Worm (Caenorhabditis elegans) whole organism, L1 larva: Measurements from ENCODE around the gene ZK1055.4.

Experiments used
- C04F5.9 ChIP-seq: sonication (generic microtip); optimal IDR thresholded peaks from 2 replicates; lab custom pipeline; 2016; ENCODE audit warnings: missing genetic modification characterization, missing compliant biosample characterization
- C16A3.4 ChIP-seq: fragments of 150-350 bp; optimal IDR thresholded peaks from 2 replicates; lab custom pipeline; 2014; ENCODE audit warnings: missing biosample characterization, missing genetic modification characterization
- F16B12.6 ChIP-seq: fragments of 150-350 bp; optimal IDR thresholded peaks from 2 replicates; lab custom pipeline; 2014; ENCODE audit warnings: missing biosample characterization, missing genetic modification characterization
- Y116A8C.19 ChIP-seq: sonication (generic microtip); optimal IDR thresholded peaks from 2 replicates; lab custom pipeline; 2016; ENCODE audit warnings: missing compliant biosample characterization, missing genetic modification characterization, borderline replicate concordance
- alr-1 ChIP-seq: fragments of 200-800 bp; sonication (Bioruptor generic); optimal IDR thresholded peaks from 2 replicates; lab custom pipeline; 2018; ENCODE audit warnings: borderline replicate concordance, mild to moderate bottlenecking, missing genetic modification characterization, missing compliant biosample characterization
- aly-2 ChIP-seq: fragments of 150-350 bp; optimal IDR thresholded peaks from 2 replicates; lab custom pipeline; 2014; ENCODE audit warnings: missing biosample characterization, missing genetic modification characterization
- ceh-8 ChIP-seq: fragments of 200-800 bp; sonication (Bioruptor generic); optimal IDR thresholded peaks from 2 replicates; lab custom pipeline; 2018; ENCODE audit warnings: mild to moderate bottlenecking, missing genetic modification characterization, moderate library complexity, missing compliant biosample characterization
- ceh-90 ChIP-seq: sonication (generic microtip); optimal IDR thresholded peaks from 2 replicates; lab custom pipeline; 2016; ENCODE audit warnings: missing genetic modification characterization, missing compliant biosample characterization
- dpl-1 ChIP-seq, 3 experiments: fragments of 150-350 bp in 2 of 3; sonication (generic microtip) in 1 of 3; optimal IDR thresholded peaks; 2 replicates each; lab custom pipeline; 2014 to 2017; ENCODE audit warnings: missing biosample characterization in 3 of 3, missing genetic modification characterization in 3 of 3, missing genetic modification reagents in 3 of 3
- efl-1 ChIP-seq, 4 experiments: fragments of 150-350 bp; optimal IDR thresholded peaks in 3 of 4; peaks in 1 of 4; 1 replicate in 1 of 4; 2 replicates in 3 of 4; lab custom pipeline; 2014; ENCODE audit warnings: missing biosample characterization in 2 of 4, missing genetic modification characterization in 2 of 4, missing genetic modification reagents in 2 of 4
- egl-13 ChIP-seq: sonication (generic microtip); optimal IDR thresholded peaks from 2 replicates; lab custom pipeline; 2016; ENCODE audit warnings: missing genotype, missing genetic modification reagents, missing genetic modification characterization, missing compliant biosample characterization
- egl-27 ChIP-seq, 2 experiments: fragments of 150-350 bp in 1 of 2; sonication (generic microtip); optimal IDR thresholded peaks; 3 replicates each; lab custom pipeline; 2017 to 2018; ENCODE audit warnings: missing biosample characterization in 2 of 2, missing genetic modification characterization in 2 of 2, missing genetic modification reagents in 2 of 2
- elt-3 ChIP-seq, 6 experiments: fragments of 150-350 bp in 1 of 6; sonication (generic microtip); optimal IDR thresholded peaks; 2 replicates each; lab custom pipeline; 2017 to 2018; ENCODE audit warnings: missing biosample characterization in 6 of 6, missing genetic modification characterization in 6 of 6, inconsistent platforms in 1 of 6
- fkh-4 ChIP-seq: sonication (generic microtip); optimal IDR thresholded peaks from 2 replicates; lab custom pipeline; 2016; ENCODE audit warnings: missing compliant biosample characterization, missing genetic modification characterization, borderline replicate concordance
- fos-1 ChIP-seq: fragments of 150-350 bp; optimal IDR thresholded peaks from 2 replicates; lab custom pipeline; 2014; ENCODE audit warnings: missing biosample characterization, missing genetic modification characterization
- hlh-4 ChIP-seq: sonication (generic microtip); optimal IDR thresholded peaks from 2 replicates; lab custom pipeline; 2016; ENCODE audit warnings: mild to moderate bottlenecking, missing genetic modification characterization, missing compliant biosample characterization
- irx-1 ChIP-seq: sonication (generic microtip); optimal IDR thresholded peaks from 2 replicates; lab custom pipeline; 2016; ENCODE audit warnings: missing genetic modification characterization, missing compliant biosample characterization
- jun-1 ChIP-seq: fragments of 150-350 bp; optimal IDR thresholded peaks from 2 replicates; lab custom pipeline; 2014; ENCODE audit warnings: missing biosample characterization, missing genetic modification reagents, missing genetic modification characterization
- lin-35 ChIP-seq, 2 experiments: fragments of 150-350 bp; optimal IDR thresholded peaks; 2 replicates each; lab custom pipeline; 2014; ENCODE audit warnings: missing biosample characterization in 2 of 2, missing genetic modification characterization in 2 of 2, missing genetic modification reagents in 2 of 2
- lir-3 ChIP-seq: sonication (generic microtip); optimal IDR thresholded peaks from 2 replicates; lab custom pipeline; 2016; ENCODE audit warnings: mild to moderate bottlenecking, missing genetic modification characterization, moderate library complexity, missing compliant biosample characterization; ENCODE audit not compliant: poor library complexity
- mdl-1 ChIP-seq, 2 experiments: fragments of 150-350 bp; optimal IDR thresholded peaks; 2 replicates each; lab custom pipeline; 2014 to 2017; ENCODE audit warnings: missing biosample characterization in 2 of 2, missing genetic modification characterization in 2 of 2, inconsistent platforms in 1 of 2
- mep-1 ChIP-seq: fragments of 150-350 bp; optimal IDR thresholded peaks from 2 replicates; lab custom pipeline; 2014; ENCODE audit warnings: missing biosample characterization, missing genetic modification characterization
- nhr-12 ChIP-seq: sonication (generic microtip); optimal IDR thresholded peaks from 2 replicates; lab custom pipeline; 2017; ENCODE audit warnings: missing biosample characterization, missing genetic modification characterization
- nhr-237 ChIP-seq: fragments of 150-350 bp; optimal IDR thresholded peaks from 2 replicates; lab custom pipeline; 2014; ENCODE audit warnings: missing biosample characterization, missing genetic modification characterization
- nhr-71 ChIP-seq: sonication (generic microtip); optimal IDR thresholded peaks from 2 replicates; lab custom pipeline; 2016; ENCODE audit warnings: mild to moderate bottlenecking, missing genetic modification characterization, moderate library complexity, missing compliant biosample characterization
- nhr-76 ChIP-seq: sonication (generic microtip); optimal IDR thresholded peaks from 2 replicates; lab custom pipeline; 2017; ENCODE audit warnings: missing biosample characterization, missing genetic modification characterization
- nhr-84 ChIP-seq: sonication (generic microtip); optimal IDR thresholded peaks from 2 replicates; lab custom pipeline; 2017; ENCODE audit warnings: missing biosample characterization, missing genetic modification characterization
- nhr-85 ChIP-seq: sonication (generic microtip); peaks from one replicate; lab custom pipeline; 2016; ENCODE audit warnings: missing genetic modification characterization, inconsistent platforms, missing compliant biosample characterization
- nhr-90 ChIP-seq: sonication (generic microtip); optimal IDR thresholded peaks from 2 replicates; lab custom pipeline; 2016; ENCODE audit warnings: mild to moderate bottlenecking, missing genetic modification characterization, missing compliant biosample characterization; ENCODE audit not compliant: poor library complexity
- pag-3 ChIP-seq: sonication (generic microtip); optimal IDR thresholded peaks from 2 replicates; lab custom pipeline; 2017; ENCODE audit warnings: missing genetic modification characterization, mild to moderate bottlenecking, missing compliant biosample characterization, antibody characterized with exemption, borderline replicate concordance; ENCODE audit not compliant: insufficient read depth
- rnt-1 ChIP-seq: sonication (generic microtip); optimal IDR thresholded peaks from 2 replicates; lab custom pipeline; 2016; ENCODE audit warnings: mild to moderate bottlenecking, missing genetic modification characterization, moderate library complexity, missing compliant biosample characterization
- snu-23 ChIP-seq: sonication (generic microtip); optimal IDR thresholded peaks from 2 replicates; lab custom pipeline; 2016; ENCODE audit warnings: missing genetic modification characterization, missing compliant biosample characterization
- sptf-1 ChIP-seq: fragments of 150-350 bp; optimal IDR thresholded peaks from 2 replicates; lab custom pipeline; 2014; ENCODE audit warnings: missing biosample characterization, missing genetic modification characterization
- sup-37 ChIP-seq: fragments of 200-800 bp; sonication (Bioruptor generic); optimal IDR thresholded peaks from 2 replicates; lab custom pipeline; 2018; ENCODE audit warnings: mild to moderate bottlenecking, missing genetic modification characterization, missing compliant biosample characterization
- swsn-7 ChIP-seq: sonication (generic microtip); optimal IDR thresholded peaks from 2 replicates; lab custom pipeline; 2016; ENCODE audit warnings: missing genetic modification characterization, missing compliant biosample characterization
- tbx-2 ChIP-seq: sonication (generic microtip); optimal IDR thresholded peaks from 2 replicates; lab custom pipeline; 2016; ENCODE audit warnings: missing genetic modification characterization, missing compliant biosample characterization
- unc-30 ChIP-seq: sonication (generic microtip); optimal IDR thresholded peaks from 2 replicates; lab custom pipeline; 2017; ENCODE audit warnings: missing biosample characterization, missing genetic modification characterization
- unc-62 ChIP-seq: fragments of 150-350 bp; optimal IDR thresholded peaks from 2 replicates; lab custom pipeline; 2014; ENCODE audit warnings: missing biosample characterization, missing genetic modification reagents, missing genetic modification characterization
- unc-86 ChIP-seq: sonication (generic microtip); optimal IDR thresholded peaks from 2 replicates; lab custom pipeline; 2016; ENCODE audit warnings: missing genetic modification characterization, missing compliant biosample characterization
- xbp-1 ChIP-seq: sonication (generic microtip); optimal IDR thresholded peaks from 2 replicates; lab custom pipeline; 2016; ENCODE audit warnings: missing genetic modification characterization, missing compliant biosample characterization
- zag-1 ChIP-seq: fragments of 150-350 bp; optimal IDR thresholded peaks from 2 replicates; lab custom pipeline; 2014; ENCODE audit warnings: missing biosample characterization, missing genetic modification characterization
- ztf-11 ChIP-seq, 2 experiments: sonication (generic microtip); optimal IDR thresholded peaks; 2 replicates each; lab custom pipeline; 2016 to 2017; ENCODE audit warnings: missing genetic modification characterization in 2 of 2, missing biosample characterization in 1 of 2, missing compliant biosample characterization in 1 of 2

ZK1055.4 gene

DNA sequence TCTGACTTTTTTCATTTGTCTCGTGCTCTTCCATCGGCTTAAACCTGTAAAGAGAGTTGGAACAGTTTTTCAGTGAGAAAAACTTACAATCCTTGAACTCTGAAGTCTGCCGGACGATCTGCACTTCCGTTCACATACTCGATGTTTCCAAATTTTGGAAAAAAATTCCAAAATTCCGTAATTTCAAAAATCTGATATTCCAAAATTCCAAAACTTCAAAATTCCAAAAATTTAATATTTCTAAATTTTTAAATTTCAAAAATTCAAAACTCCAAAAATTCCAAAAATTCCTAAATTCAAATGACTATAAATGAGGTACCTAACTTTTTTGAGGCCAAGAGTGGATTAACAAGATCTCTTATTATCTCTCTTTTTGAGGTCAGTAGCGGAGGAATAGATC is 5.3 kb upstream of the ZK1055.4 start, which contains the start of gene EGAP9.4:
EGAP9.4 (plus strand) TSS at position 301 of the 400 bp plus-strand sequence.
- TF ChIP-seq nhr-237 (tag; lab: Kevin White, UChicago) (no peak), hlh-4 (no peak), nhr-90 (tag; lab: Kevin White, UChicago) (no peak), Y116A8C.19 (tag; lab: Kevin White, UChicago) (no peak), zag-1 (tag; lab: Kevin White, UChicago) (no peak), nhr-71 (no peak), C04F5.9 (tag; lab: Kevin White, UChicago) (no peak), unc-86 (tag; lab: Kevin White, UChicago) (no peak), alr-1 (tag; lab: Kevin White, UChicago) (no peak), aly-2 (tag; lab: Kevin White, UChicago) (no peak), snu-23 (GFP tag; lab: Kevin White, UChicago) (no peak), ceh-8 (GFP tag; lab: Kevin White, UChicago) (no peak), tbx-2 (tag; lab: Kevin White, UChicago) (no peak), lin-35 (GFP tag; optimal IDR thresholded peaks at IDR 0.05; lab: Kevin White, UChicago) (no peak), jun-1 (tag; lab: Kevin White, UChicago) (no peak), nhr-84 (tag; lab: Kevin White, UChicago) (no peak), C16A3.4 (tag; lab: Kevin White, UChicago) (no peak)

DNA sequence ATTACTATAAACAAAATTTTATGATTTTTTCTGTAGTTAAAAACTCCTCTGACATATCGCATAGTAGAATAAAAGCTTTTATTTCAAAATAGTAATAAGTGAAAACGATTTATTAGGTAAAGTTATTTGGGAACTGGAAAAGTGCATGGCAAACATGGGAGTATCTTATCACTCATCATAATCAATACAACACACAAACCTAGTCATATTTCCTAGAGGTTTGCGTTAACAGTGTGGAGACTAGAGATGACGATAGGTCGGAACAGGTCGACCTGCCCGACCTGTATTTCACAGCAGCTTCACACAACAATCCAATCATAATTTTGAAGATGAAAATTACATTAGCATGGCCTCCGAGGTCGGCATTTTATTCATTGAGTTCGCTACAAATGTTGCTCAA is 1.9 kb upstream of the ZK1055.4 start, which contains the start of gene EGAP9.3:
EGAP9.3 (minus strand) TSS at position 131 of the 400 bp plus-strand sequence.
- TF ChIP-seq lir-3 (tag; lab: Kevin White, UChicago) (no peak), fkh-4 (tag; lab: Kevin White, UChicago) (no peak), nhr-12 (no peak), ceh-90 (tag; lab: Kevin White, UChicago) (no peak), nhr-76 (tag; lab: Kevin White, UChicago) (no peak), egl-27 (tag; optimal IDR thresholded peaks at IDR 0.05; lab: Kevin White, UChicago) (no peak), unc-30 (tag; lab: Kevin White, UChicago) (no peak), efl-1 (optimal IDR thresholded peaks at IDR 0.05; lab: Kevin White, UChicago) (no peak), efl-1 (GFP tag; optimal IDR thresholded peaks at IDR 0.05 in 1 of 2; lab: Kevin White, UChicago) (no peak), pag-3 (no peak), snu-23 (GFP tag; lab: Kevin White, UChicago) (no peak), C04F5.9 (tag; lab: Kevin White, UChicago) (no peak), nhr-85 (tag; lab: Kevin White, UChicago) (no peak), elt-3 (tag; optimal IDR thresholded peaks at IDR 0.05; lab: Kevin White, UChicago) (no peak), irx-1 (no peak), fos-1 (tag; lab: Kevin White, UChicago) (no peak), unc-62 (GFP tag; lab: Kevin White, UChicago) (no peak), sup-37 (GFP tag; lab: Kevin White, UChicago) (no peak)

- TF ChIP-seq F16B12.6 (tag; lab: Kevin White, UChicago) = no peak
- TF ChIP-seq mdl-1 (tag; optimal IDR thresholded peaks at IDR 0.05; lab: Kevin White, UChicago) = no peak
- TF ChIP-seq rnt-1 (tag; lab: Kevin White, UChicago) = no peak
- no peak for TF ChIP-seq ztf-11 (tag; optimal IDR thresholded peaks at IDR 0.05; lab: Kevin White, UChicago)
- TF ChIP-seq ceh-90 (tag; lab: Kevin White, UChicago) = no peak
- TF ChIP-seq nhr-12 = no peak
- TF ChIP-seq C16A3.4 (tag; lab: Kevin White, UChicago) = no peak
- no peak for TF ChIP-seq elt-3 (tag; optimal IDR thresholded peaks at IDR 0.05; lab: Kevin White, UChicago)
- no peak for TF ChIP-seq swsn-7 (tag; lab: Kevin White, UChicago)
- TF ChIP-seq egl-13 (tag; lab: Kevin White, UChicago) = no peak
- no peak for TF ChIP-seq xbp-1 (tag; lab: Kevin White, UChicago)
- no peak for TF ChIP-seq sptf-1
- TF ChIP-seq mep-1 (tag; lab: Kevin White, UChicago) = no peak
- TF ChIP-seq lin-35 (GFP tag; optimal IDR thresholded peaks at IDR 0.05; lab: Kevin White, UChicago) = no peak
- no peak for TF ChIP-seq nhr-71
- TF ChIP-seq dpl-1 (GFP tag; optimal IDR thresholded peaks at IDR 0.05; lab: Kevin White, UChicago) = no peak
- no peak for TF ChIP-seq unc-30 (tag; lab: Kevin White, UChicago)
These were observed 8.4 kb downstream of the ZK1055.4 start, which contains the start of gene ZK1055.2 for ce11 chrV:6590283-6590682. ZK1055.2 (plus strand) TSS chrV:6590583.
